Worm (Caenorhabditis elegans): Measurements from ENCODE around the gene F14D7.8.
"Not testable (repeated sequence)": the region's sequence is repeated elsewhere in the genome, so short reads cannot be mapped to it uniquely, and the experiment has no call there.

The F14D7.8 gene

DNA sequence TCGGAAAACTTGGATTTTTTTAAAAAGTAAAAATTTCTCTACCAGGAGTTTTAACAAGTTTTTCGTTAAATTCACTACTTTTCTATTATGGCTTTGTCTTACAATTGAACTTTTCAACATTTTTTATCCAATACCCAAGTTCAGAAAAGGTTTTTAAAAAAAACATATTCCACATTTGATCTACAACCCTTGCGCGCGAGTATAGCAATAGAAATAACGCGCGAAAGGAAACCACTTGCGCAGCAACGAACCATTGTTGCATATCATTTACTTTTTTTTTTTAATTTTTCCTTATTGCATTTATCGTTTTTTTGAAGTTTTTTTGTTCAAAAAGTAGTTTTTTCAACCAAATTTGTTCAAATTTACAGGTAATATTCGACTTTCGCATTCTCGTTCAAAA is 26.8 kb downstream of the F14D7.8 start, which contains the start of gene F40G12.11:
TSS of gene F40G12.11 (plus strand) at position 369 of the 400 bp plus-strand sequence.
- TF ChIP-seq flt-1 (GFP tag; IDR thresholded peaks at IDR 0.05) (no peak), ets-7 (tag; optimal IDR thresholded peaks at IDR 0.05) (no peak), scrt-1 (GFP tag; IDR thresholded peaks at IDR 0.05) (no peak), tra-4 (tag; optimal IDR thresholded peaks at IDR 0.05) (no peak), B0310.2 (tag; optimal IDR thresholded peaks at IDR 0.05) (no peak), hmbx-1 (tag; optimal IDR thresholded peaks at IDR 0.05) (no peak), pes-1 (GFP tag; IDR thresholded peaks at IDR 0.05) (no peak), hnd-1 (tag; optimal IDR thresholded peaks at IDR 0.05) (no peak), hmg-4 (GFP tag; optimal IDR thresholded peaks at IDR 0.05) (no peak), ceh-36 (tag; optimal IDR thresholded peaks at IDR 0.05) (no peak), aly-1 (tag; optimal IDR thresholded peaks at IDR 0.05) (no peak), ama-1 (optimal IDR thresholded peaks at IDR 0.05) (no peak), F13C5.2 (tag; optimal IDR thresholded peaks at IDR 0.05) (no peak), sea-1 (GFP tag; conservative IDR thresholded peaks at IDR 0.05) (no peak), tbx-37 (GFP tag; conservative IDR thresholded peaks at IDR 0.05) (no peak)

DNA sequence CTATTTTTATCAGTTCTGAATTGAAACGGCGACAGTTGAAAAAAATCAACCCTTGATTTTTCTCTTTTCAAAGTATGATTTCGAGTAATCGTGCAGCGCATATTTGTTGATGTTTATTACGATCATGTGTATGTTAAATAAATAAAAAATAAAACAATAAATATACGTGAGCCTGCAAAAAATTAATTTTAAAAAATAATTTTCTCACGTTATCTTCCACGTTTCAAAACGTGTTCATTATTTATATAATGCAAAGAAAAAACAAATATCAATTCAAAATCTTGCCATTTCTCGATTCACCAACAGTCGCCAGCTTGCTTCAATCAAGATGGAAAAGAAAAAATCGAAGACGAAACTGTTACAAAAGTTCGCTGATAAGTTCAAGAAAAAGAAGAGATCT is 29.4 kb downstream of the F14D7.8 start, which contains the start of gene F40G12.10:
TSS of gene F40G12.10 (plus strand) at position 301 of the 400 bp plus-strand sequence.
- no peak for TF ChIP-seq hmg-4 (GFP tag; optimal IDR thresholded peaks at IDR 0.05)
- no peak for TF ChIP-seq flt-1 (GFP tag; IDR thresholded peaks at IDR 0.05)
- TF ChIP-seq scrt-1 (GFP tag; IDR thresholded peaks at IDR 0.05), result no peak
- no peak for TF ChIP-seq tbx-11 (GFP tag; IDR thresholded peaks at IDR 0.05)
- no peak for TF ChIP-seq ceh-36 (tag; optimal IDR thresholded peaks at IDR 0.05)
- no peak for TF ChIP-seq pes-1 (GFP tag; IDR thresholded peaks at IDR 0.05)
- TF ChIP-seq sea-1 (GFP tag; conservative IDR thresholded peaks at IDR 0.05), result no peak
- TF ChIP-seq B0310.2 (tag; optimal IDR thresholded peaks at IDR 0.05), result no peak
- no peak for TF ChIP-seq ets-7 (tag; optimal IDR thresholded peaks at IDR 0.05)
- TF ChIP-seq hmbx-1 (tag; optimal IDR thresholded peaks at IDR 0.05), result no peak
- TF ChIP-seq tra-4 (tag; optimal IDR thresholded peaks at IDR 0.05), result no peak
- TF ChIP-seq hnd-1 (tag; optimal IDR thresholded peaks at IDR 0.05), result no peak
- no peak for TF ChIP-seq ama-1 (optimal IDR thresholded peaks at IDR 0.05)
- TF ChIP-seq aly-1 (tag; optimal IDR thresholded peaks at IDR 0.05), result no peak

DNA sequence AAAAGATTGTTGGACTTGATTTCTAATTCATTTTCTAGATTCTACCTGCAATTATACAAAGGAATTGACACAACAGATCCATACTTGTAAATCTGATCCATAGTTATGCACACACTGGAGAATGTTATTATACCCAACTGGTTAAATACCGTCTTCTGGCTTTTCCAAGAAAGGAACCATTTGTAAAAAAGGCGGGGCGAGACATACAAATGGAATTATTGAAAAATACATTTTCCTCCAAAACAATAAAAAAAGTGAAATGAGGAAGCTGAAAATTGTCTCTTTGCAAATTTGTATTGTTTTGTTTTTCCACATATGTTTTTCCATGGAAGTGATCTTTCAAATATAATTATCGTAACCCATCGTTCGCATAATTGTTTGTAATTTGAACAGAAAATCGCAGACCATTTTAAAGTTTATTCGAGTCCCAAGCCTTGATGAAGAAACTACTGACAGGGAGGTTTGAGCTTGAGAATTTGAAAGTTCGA is 30.3 kb downstream of the F14D7.8 start, which contains the start of the genes srt-74 and F40G12.9:
TSS of gene srt-74 (minus strand) at position 101 of the 488 bp plus-strand sequence.
TSS of gene F40G12.9 (plus strand) at position 438 of the 488 bp plus-strand sequence.
- no peak for TF ChIP-seq hmbx-1 (tag; optimal IDR thresholded peaks at IDR 0.05)
- no peak for TF ChIP-seq scrt-1 (GFP tag; IDR thresholded peaks at IDR 0.05)
- TF ChIP-seq pes-1 (GFP tag; IDR thresholded peaks at IDR 0.05), result no peak
- TF ChIP-seq F13C5.2 (tag; optimal IDR thresholded peaks at IDR 0.05), result no peak
- no peak for TF ChIP-seq hmg-4 (GFP tag; optimal IDR thresholded peaks at IDR 0.05)
- TF ChIP-seq tbx-11 (GFP tag; IDR thresholded peaks at IDR 0.05), result no peak
- TF ChIP-seq B0310.2 (tag; optimal IDR thresholded peaks at IDR 0.05), result no peak

DNA sequence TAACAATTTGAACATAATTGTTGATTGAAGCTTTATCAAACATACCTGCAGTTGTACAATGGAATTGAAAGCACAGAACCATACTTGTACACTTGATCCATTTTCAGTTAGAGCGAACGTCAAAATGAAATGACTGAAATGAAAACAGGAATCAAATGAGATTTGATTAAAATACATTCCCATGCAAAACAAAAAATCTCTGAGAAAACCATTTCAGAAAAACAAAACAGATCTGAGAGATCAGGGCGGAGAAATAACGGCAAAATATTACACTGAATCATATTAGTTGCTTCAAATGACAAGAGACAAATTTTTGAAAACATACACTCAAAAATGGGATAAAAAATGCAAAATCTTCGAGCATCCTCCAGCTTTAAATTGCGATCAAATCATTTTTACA is 32.8 kb downstream of the F14D7.8 start, which contains the start of gene srt-33:
TSS of gene srt-33 (minus strand) at position 101 of the 400 bp plus-strand sequence.
- TF ChIP-seq tra-4 (tag; optimal IDR thresholded peaks at IDR 0.05), result no peak
- TF ChIP-seq sea-1 (GFP tag; conservative IDR thresholded peaks at IDR 0.05), result no peak

DNA sequence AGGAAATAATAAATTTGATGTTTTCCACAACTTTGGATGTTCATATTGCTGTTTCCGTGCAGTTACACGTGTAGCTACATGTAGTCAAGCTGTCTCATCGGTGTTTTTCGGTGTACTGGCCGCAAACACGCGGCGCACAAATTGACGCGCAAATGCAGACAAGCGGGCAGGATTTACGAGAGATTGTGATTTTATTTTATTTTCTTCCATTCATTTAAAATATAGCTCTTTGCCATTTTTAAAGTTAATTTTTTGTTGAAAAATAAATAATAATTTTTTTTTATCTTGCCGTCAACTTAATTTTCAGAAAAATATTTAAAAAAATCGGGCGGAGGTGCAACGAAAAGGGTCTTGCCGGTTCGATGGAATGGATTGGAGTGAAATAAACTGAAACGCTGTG is 38.3 kb downstream of the F14D7.8 start, which contains the start of gene F40G12.7:
TSS of gene F40G12.7 (plus strand) at position 301 of the 400 bp plus-strand sequence.
- not testable (repeated sequence) for TF ChIP-seq sea-1 (GFP tag; conservative IDR thresholded peaks at IDR 0.05); ama-1 (optimal IDR thresholded peaks at IDR 0.05); hmg-4 (GFP tag; optimal IDR thresholded peaks at IDR 0.05)

- no peak for TF ChIP-seq sea-1 (GFP tag; conservative IDR thresholded peaks at IDR 0.05)
- no peak for TF ChIP-seq pes-1 (GFP tag; IDR thresholded peaks at IDR 0.05)
- no peak for TF ChIP-seq ceh-13 (GFP tag; optimal IDR thresholded peaks at IDR 0.05)
- TF ChIP-seq ama-1 (optimal IDR thresholded peaks at IDR 0.05), result no peak
- no peak for TF ChIP-seq F13C5.2 (tag; optimal IDR thresholded peaks at IDR 0.05)
- no peak for TF ChIP-seq flt-1 (GFP tag; IDR thresholded peaks at IDR 0.05)
- TF ChIP-seq aly-1 (tag; optimal IDR thresholded peaks at IDR 0.05), result no peak
- no peak for TF ChIP-seq scrt-1 (GFP tag; IDR thresholded peaks at IDR 0.05)
- TF ChIP-seq ceh-36 (tag; optimal IDR thresholded peaks at IDR 0.05), result no peak
- no peak for TF ChIP-seq tra-4 (tag; optimal IDR thresholded peaks at IDR 0.05)
Observed at ce11 chrV:14273019-14273418, 39.6 kb downstream of the F14D7.8 start, which contains the start of gene F40G12.6. F40G12.6 (minus strand) TSS chrV:14273119.

ce11 chrV:14270729-14271128 is 41.9 kb downstream of the F14D7.8 start, which contains the start of gene F40G12.5:
F40G12.5 (minus strand) TSS chrV:14270829.
- no peak for TF ChIP-seq F13C5.2 (tag; optimal IDR thresholded peaks at IDR 0.05)
- TF ChIP-seq hmbx-1 (tag; optimal IDR thresholded peaks at IDR 0.05), result no peak
- TF ChIP-seq B0310.2 (tag; optimal IDR thresholded peaks at IDR 0.05), result no peak
- no peak for TF ChIP-seq tra-4 (tag; optimal IDR thresholded peaks at IDR 0.05)
- no peak for TF ChIP-seq tbx-11 (GFP tag; IDR thresholded peaks at IDR 0.05)
- TF ChIP-seq ceh-36 (tag; optimal IDR thresholded peaks at IDR 0.05), result no peak
- no peak for TF ChIP-seq hnd-1 (tag; optimal IDR thresholded peaks at IDR 0.05)
- no peak for TF ChIP-seq flt-1 (GFP tag; IDR thresholded peaks at IDR 0.05)
- no peak for TF ChIP-seq ets-7 (tag; optimal IDR thresholded peaks at IDR 0.05)
- TF ChIP-seq ceh-13 (GFP tag; optimal IDR thresholded peaks at IDR 0.05), result no peak
- TF ChIP-seq ama-1 (optimal IDR thresholded peaks at IDR 0.05), result no peak

DNA sequence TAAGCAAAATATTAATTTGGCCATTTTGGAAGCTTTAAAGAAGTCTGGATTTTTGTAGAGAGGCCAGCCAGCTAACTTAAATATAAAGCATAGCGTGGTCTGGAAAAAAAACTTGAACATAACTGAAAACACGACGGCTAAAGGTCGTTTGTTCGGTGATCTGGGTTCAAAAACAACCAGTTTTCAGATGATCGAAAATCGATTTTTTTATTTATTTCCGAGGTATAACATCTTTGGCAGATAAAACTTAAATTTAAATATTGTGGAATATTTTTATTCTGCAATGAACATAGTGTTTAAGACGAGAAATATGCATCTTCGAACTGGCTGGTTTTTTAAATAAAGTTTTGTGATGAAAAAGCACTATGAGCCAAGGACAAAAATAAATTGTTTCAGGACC is 44.0 kb downstream of the F14D7.8 start, which contains the start of gene F40G12.4:
TSS of gene F40G12.4 (minus strand) at position 101 of the 400 bp plus-strand sequence.
- TF ChIP-seq hmbx-1 (tag; optimal IDR thresholded peaks at IDR 0.05) (no peak), tra-4 (tag; optimal IDR thresholded peaks at IDR 0.05) (no peak), pes-1 (GFP tag; IDR thresholded peaks at IDR 0.05) (no peak), tbx-11 (GFP tag; IDR thresholded peaks at IDR 0.05) (no peak), sea-1 (GFP tag; conservative IDR thresholded peaks at IDR 0.05) (no peak), hmg-4 (GFP tag; optimal IDR thresholded peaks at IDR 0.05) (no peak), ama-1 (optimal IDR thresholded peaks at IDR 0.05) (no peak), flt-1 (GFP tag; IDR thresholded peaks at IDR 0.05) (no peak), B0310.2 (tag; optimal IDR thresholded peaks at IDR 0.05) (no peak), ets-7 (tag; optimal IDR thresholded peaks at IDR 0.05) (no peak), ceh-36 (tag; optimal IDR thresholded peaks at IDR 0.05) (no peak), F13C5.2 (tag; optimal IDR thresholded peaks at IDR 0.05) (no peak), hnd-1 (tag; optimal IDR thresholded peaks at IDR 0.05) (no peak)
